Worm (Caenorhabditis elegans) whole organism, L4 larva: Measurements from ENCODE around the gene fli-1.
A peak's percentile ranks its signal among the peaks of the same experiment; 100 is the strongest.

Source experiments
- F10B5.3 ChIP-seq: sonication (generic microtip); optimal IDR thresholded peaks from 2 replicates; lab custom pipeline; 2016; ENCODE audit warnings: mild to moderate bottlenecking, missing genetic modification characterization, missing compliant biosample characterization
- F37D6.2 ChIP-seq: sonication (generic microtip); optimal IDR thresholded peaks from 2 replicates; lab custom pipeline; 2016; ENCODE audit warnings: mild to moderate bottlenecking, missing genetic modification characterization, missing compliant biosample characterization
- F44E2.7 ChIP-seq: fragments of 200-800 bp; sonication (Bioruptor generic); IDR thresholded peaks from 2 replicates; pipeline ENCODE4 v2.1.2; 2022; ENCODE audit warnings: missing genetic modification characterization, missing compliant biosample characterization
- R02D3.7 ChIP-seq: fragments of 150-350 bp; sonication (generic microtip); optimal IDR thresholded peaks from 3 replicates; lab custom pipeline; 2014; ENCODE audit warnings: missing biosample characterization, missing genetic modification characterization
- T20F7.1 ChIP-seq: fragments of 200-800 bp; sonication (Bioruptor generic); optimal IDR thresholded peaks from 2 replicates; lab custom pipeline; 2018; ENCODE audit warnings: mild to moderate bottlenecking, missing genetic modification characterization, missing compliant biosample characterization
- T26A8.4 ChIP-seq: fragments of 200-800 bp; sonication (Bioruptor generic); IDR thresholded peaks from 2 replicates; pipeline ENCODE4 v1.3.6; 2022; ENCODE audit warnings: missing genetic modification characterization, missing compliant biosample characterization
- Y105C5A.15 ChIP-seq: fragments of 200-800 bp; sonication (Bioruptor generic); IDR thresholded peaks from 2 replicates; pipeline ENCODE4 v1.3.6; 2022; ENCODE audit warnings: missing genetic modification characterization, missing compliant biosample characterization
- Y48G9A.11 ChIP-seq: fragments of 200-800 bp; sonication (Bioruptor generic); IDR thresholded peaks from 2 replicates; pipeline ENCODE4 v1.3.6; 2022; ENCODE audit warnings: missing genetic modification reagents, missing genetic modification characterization, missing compliant biosample characterization
- ZK337.2 ChIP-seq: fragments of 200-800 bp; sonication (Bioruptor generic); IDR thresholded peaks from 2 replicates; pipeline ENCODE4 v1.3.6; 2022; ENCODE audit warnings: missing genetic modification reagents, missing genetic modification characterization, missing compliant biosample characterization
- ZK546.5 ChIP-seq, 2 experiments: sonication (generic microtip); optimal IDR thresholded peaks; 2 replicates each; lab custom pipeline; 2017; ENCODE audit warnings: missing biosample characterization in 2 of 2, missing genetic modification characterization in 2 of 2
- aha-1 ChIP-seq: fragments of 150-350 bp; peaks from one replicate; lab custom pipeline; 2014; ENCODE audit warnings: missing biosample characterization, missing genetic modification characterization
- arid-1 ChIP-seq: fragments of 200-800 bp; sonication (Bioruptor generic); conservative IDR thresholded peaks from 2 replicates; pipeline ENCODE4 v1.3.6; 2022; ENCODE audit warnings: missing genetic modification reagents, missing genetic modification characterization, missing compliant biosample characterization
- ceh-28 ChIP-seq: fragments of 150-350 bp; optimal IDR thresholded peaks from 2 replicates; lab custom pipeline; 2014; ENCODE audit warnings: missing biosample characterization, missing genetic modification reagents, missing genetic modification characterization
- ceh-32 ChIP-seq: sonication (generic microtip); optimal IDR thresholded peaks from 2 replicates; lab custom pipeline; 2016; ENCODE audit warnings: mild to moderate bottlenecking, missing genetic modification characterization, missing compliant biosample characterization; ENCODE audit not compliant: poor library complexity
- ceh-82 ChIP-seq: sonication (generic microtip); optimal IDR thresholded peaks from 2 replicates; lab custom pipeline; 2017; ENCODE audit warnings: missing biosample characterization, missing genetic modification characterization
- cey-2 ChIP-seq: sonication (generic microtip); optimal IDR thresholded peaks from 3 replicates; lab custom pipeline; 2017; ENCODE audit warnings: missing genetic modification characterization, mild to moderate bottlenecking, missing compliant biosample characterization, antibody characterized with exemption, borderline replicate concordance; ENCODE audit not compliant: insufficient read depth
- daf-12 ChIP-seq: fragments of 150-350 bp; optimal IDR thresholded peaks from 2 replicates; lab custom pipeline; 2014; ENCODE audit warnings: missing biosample characterization, missing genetic modification reagents, missing genetic modification characterization
- daf-16 ChIP-seq, 3 experiments: sonication (generic microtip); optimal IDR thresholded peaks; 2 replicates each; lab custom pipeline; 2016 to 2017; ENCODE audit warnings: missing genetic modification characterization in 3 of 3, missing genetic modification reagents in 3 of 3, mild to moderate bottlenecking in 2 of 3, missing compliant biosample characterization in 2 of 3, missing biosample characterization in 1 of 3, moderate library complexity in 1 of 3
- daf-19 ChIP-seq: fragments of 200-800 bp; sonication (Bioruptor generic); conservative IDR thresholded peaks from 2 replicates; pipeline ENCODE4 v1.3.6; 2022; ENCODE audit warnings: missing genetic modification characterization, missing compliant biosample characterization
- daf-8 ChIP-seq: fragments of 200-800 bp; sonication (Bioruptor generic); IDR thresholded peaks from 2 replicates; pipeline ENCODE4 v1.3.6; 2022; ENCODE audit warnings: missing genetic modification characterization, missing compliant biosample characterization
- dmd-8 ChIP-seq: fragments of 200-800 bp; sonication (Bioruptor generic); IDR thresholded peaks from 2 replicates; pipeline ENCODE4 v1.3.6; 2022; ENCODE audit warnings: missing genetic modification characterization, missing compliant biosample characterization
- dmd-9 ChIP-seq: fragments of 200-800 bp; sonication (Bioruptor generic); IDR thresholded peaks from 2 replicates; pipeline ENCODE4 v1.3.6; 2022; ENCODE audit warnings: missing genetic modification reagents, missing genetic modification characterization, missing compliant biosample characterization
- dpl-1 ChIP-seq: fragments of 150-350 bp; optimal IDR thresholded peaks from 2 replicates; lab custom pipeline; 2014; ENCODE audit warnings: missing biosample characterization, missing genetic modification reagents, missing genetic modification characterization
- fkh-10 ChIP-seq: fragments of 150-350 bp; optimal IDR thresholded peaks from 2 replicates; lab custom pipeline; 2014; ENCODE audit warnings: missing biosample characterization, missing genetic modification reagents, missing genetic modification characterization
- hlh-30 ChIP-seq: sonication (generic microtip); optimal IDR thresholded peaks from 2 replicates; lab custom pipeline; 2017; ENCODE audit warnings: antibody characterized with exemption, mild to moderate bottlenecking, missing genetic modification characterization, missing compliant biosample characterization; ENCODE audit not compliant: insufficient read depth
- jun-1 ChIP-seq: fragments of 150-350 bp; optimal IDR thresholded peaks from 2 replicates; lab custom pipeline; 2014; ENCODE audit warnings: missing biosample characterization, missing genetic modification reagents, missing genetic modification characterization
- lim-7 ChIP-seq: fragments of 200-800 bp; sonication (Bioruptor generic); IDR thresholded peaks from 2 replicates; pipeline ENCODE4 v1.3.6; 2022; ENCODE audit warnings: missing genetic modification characterization, missing compliant biosample characterization
- lin-13 ChIP-seq: fragments of 150-350 bp; optimal IDR thresholded peaks from 2 replicates; lab custom pipeline; 2014; ENCODE audit warnings: missing biosample characterization, missing genetic modification reagents, missing genetic modification characterization
- lin-15B ChIP-seq: fragments of 150-350 bp; sonication (generic microtip); optimal IDR thresholded peaks from 3 replicates; lab custom pipeline; 2014; ENCODE audit warnings: missing biosample characterization, missing genetic modification characterization
- lsy-2 ChIP-seq, 2 experiments: fragments of 150-350 bp in 1 of 2; sonication (generic microtip) in 1 of 2; optimal IDR thresholded peaks; 2 replicates each; lab custom pipeline; 2014 to 2017; ENCODE audit warnings: missing biosample characterization in 2 of 2, missing genetic modification characterization in 2 of 2
- madf-5 ChIP-seq, 2 experiments: fragments of 200-800 bp; sonication (Bioruptor generic); IDR thresholded peaks; 2 replicates each; pipeline ENCODE4 v1.3.6; 2022; ENCODE audit warnings: missing compliant biosample characterization in 2 of 2, missing genetic modification characterization in 2 of 2
- madf-9 ChIP-seq: fragments of 200-800 bp; sonication (Bioruptor generic); conservative IDR thresholded peaks from 2 replicates; pipeline ENCODE4 v1.3.6; 2022; ENCODE audit warnings: missing genetic modification reagents, missing genetic modification characterization, missing compliant biosample characterization
- mdl-1 ChIP-seq, 2 experiments: fragments of 150-350 bp in 1 of 2; sonication (generic microtip) in 1 of 2; optimal IDR thresholded peaks; 2 replicates each; lab custom pipeline; 2014 to 2017; ENCODE audit warnings: missing biosample characterization in 2 of 2, missing genetic modification characterization in 2 of 2
- mdt-29 ChIP-seq: fragments of 200-800 bp; sonication (Bioruptor generic); IDR thresholded peaks from 2 replicates; pipeline ENCODE4 v1.3.6; 2022; ENCODE audit warnings: missing genetic modification reagents, missing genetic modification characterization, missing compliant biosample characterization
- mep-1 ChIP-seq: fragments of 150-350 bp; sonication (generic microtip); optimal IDR thresholded peaks from 3 replicates; lab custom pipeline; 2014; ENCODE audit warnings: missing biosample characterization, missing genetic modification characterization
- mes-2 ChIP-seq: sonication (generic microtip); optimal IDR thresholded peaks from 2 replicates; lab custom pipeline; 2016; ENCODE audit warnings: missing genotype, mild to moderate bottlenecking, missing genetic modification characterization, missing compliant biosample characterization; ENCODE audit not compliant: poor library complexity, severe bottlenecking
- mxl-2 ChIP-seq: fragments of 200-800 bp; sonication (Bioruptor generic); conservative IDR thresholded peaks from 2 replicates; pipeline ENCODE4 v1.3.6; 2022; ENCODE audit warnings: missing genetic modification reagents, missing genetic modification characterization, missing compliant biosample characterization
- mxl-3 ChIP-seq: fragments of 200-800 bp; sonication (Bioruptor generic); optimal IDR thresholded peaks from 2 replicates; lab custom pipeline; 2018; ENCODE audit warnings: mild to moderate bottlenecking, missing genetic modification characterization, missing compliant biosample characterization
- nhr-10 ChIP-seq: fragments of 150-350 bp; optimal IDR thresholded peaks from 2 replicates; lab custom pipeline; 2014; ENCODE audit warnings: missing biosample characterization, missing genetic modification characterization
- nhr-25 ChIP-seq: sonication (generic microtip); optimal IDR thresholded peaks from 2 replicates; lab custom pipeline; 2017; ENCODE audit warnings: missing genetic modification characterization, mild to moderate bottlenecking, missing compliant biosample characterization, antibody characterized with exemption, moderate library complexity, borderline replicate concordance; ENCODE audit not compliant: insufficient read depth
- nhr-41 ChIP-seq: fragments of 200-800 bp; sonication (Bioruptor generic); IDR thresholded peaks from 2 replicates; pipeline ENCODE4 v1.3.6; 2022; ENCODE audit warnings: missing genetic modification reagents, missing genetic modification characterization, missing compliant biosample characterization
- nhr-48 ChIP-seq: sonication (generic microtip); optimal IDR thresholded peaks from 2 replicates; lab custom pipeline; 2016; ENCODE audit warnings: mild to moderate bottlenecking, missing genetic modification characterization, missing compliant biosample characterization
- nhr-77 ChIP-seq: fragments of 150-350 bp; optimal IDR thresholded peaks from 2 replicates; lab custom pipeline; 2014; ENCODE audit warnings: missing biosample characterization, missing genetic modification characterization
- saeg-2 ChIP-seq: fragments of 200-800 bp; sonication (Bioruptor generic); IDR thresholded peaks from 2 replicates; pipeline ENCODE4 v1.3.6; 2022; ENCODE audit warnings: missing genetic modification reagents, missing genetic modification characterization, missing compliant biosample characterization
- sdz-12 ChIP-seq: fragments of 200-800 bp; sonication (Bioruptor generic); optimal IDR thresholded peaks from 2 replicates; lab custom pipeline; 2018; ENCODE audit warnings: mild to moderate bottlenecking, missing genetic modification characterization, missing compliant biosample characterization
- snpc-1.2 ChIP-seq: fragments of 200-800 bp; sonication (Bioruptor generic); IDR thresholded peaks from 2 replicates; pipeline ENCODE4 v1.3.6; 2022; ENCODE audit warnings: missing genetic modification reagents, missing genetic modification characterization, missing compliant biosample characterization
- spr-1 ChIP-seq: sonication (generic microtip); optimal IDR thresholded peaks from 2 replicates; lab custom pipeline; 2016; ENCODE audit warnings: mild to moderate bottlenecking, missing genetic modification characterization, missing compliant biosample characterization
- tag-97 ChIP-seq: fragments of 200-800 bp; sonication (Bioruptor generic); IDR thresholded peaks from 2 replicates; pipeline ENCODE4 v1.3.6; 2022; ENCODE audit warnings: missing genetic modification characterization, missing compliant biosample characterization
- zfp-2 ChIP-seq: sonication (generic microtip); optimal IDR thresholded peaks from 2 replicates; lab custom pipeline; 2016; ENCODE audit warnings: mild to moderate bottlenecking, missing genetic modification characterization, missing compliant biosample characterization
- zip-11 ChIP-seq: fragments of 200-800 bp; sonication (Bioruptor generic); IDR thresholded peaks from 2 replicates; pipeline ENCODE4 v1.3.6; 2022; ENCODE audit warnings: missing genetic modification characterization, missing compliant biosample characterization

The fli-1 gene

ce11 chrIII:8678371-8678770 is 5.2 kb downstream of the fli-1 start (continued):
- TF ChIP-seq dmd-8 (peak; percentile 95), mdl-1 (tag; optimal IDR thresholded peaks at IDR 0.05; lab: Kevin White, UChicago) (no peak), mdt-29 (GFP tag; lab: Robert Waterston, UW) (peak; percentile 57; the same call in 1 of the 2 replicates), nhr-25 (no peak), lim-7 (peak; percentile 97), lin-13 (GFP tag; lab: Kevin White, UChicago) (peak; percentile 72), tag-97 (no peak), aha-1 (peak; percentile 84), nhr-77 (tag; lab: Kevin White, UChicago) (no peak), Y105C5A.15 (peak; percentile 93), R02D3.7 (tag; lab: Kevin White, UChicago) (no peak), cey-2 (tag; lab: Kevin White, UChicago) (no peak), spr-1 (tag; lab: Kevin White, UChicago) (peak; percentile 43), nhr-41 (GFP tag; lab: Robert Waterston, UW) (peak; percentile 87), sdz-12 (GFP tag; lab: Kevin White, UChicago) (peak; percentile 84), jun-1 (tag; lab: Kevin White, UChicago) (no peak), madf-5 (GFP tag; IDR thresholded peaks at IDR 0.05; lab: Robert Waterston, UW) (peak; percentile 86 to 89; a peak in 3 of 4 replicates), fkh-10 (GFP tag; lab: Kevin White, UChicago) (peak; percentile 0), snpc-1.2 (GFP tag; lab: Robert Waterston, UW) (peak; percentile 80), dpl-1 (peak; percentile 53), daf-19 (GFP tag; lab: Robert Waterston, UW) (peak; percentile 72), daf-12 (tag; lab: Kevin White, UChicago) (no peak), lin-15B (tag; lab: Kevin White, UChicago) (no peak), daf-16 (GFP tag; optimal IDR thresholded peaks at IDR 0.05; lab: Kevin White, UChicago) (peak; percentile 51 to 90), daf-16 (tag; optimal IDR thresholded peaks at IDR 0.05; lab: Kevin White, UChicago) (peak; percentile 53), daf-8 (GFP tag; lab: Robert Waterston, UW) (no peak), dmd-9 (GFP tag; lab: Robert Waterston, UW) (peak; percentile 71; the same call in 1 of the 2 replicates), zfp-2 (tag; lab: Kevin White, UChicago) (peak; percentile 24), saeg-2 (GFP tag; lab: Robert Waterston, UW) (0 out of 2 replicates have a peak, but pooled peaks have one; percentile 7), mxl-2 (GFP tag; lab: Robert Waterston, UW) (peak; percentile 79), T26A8.4 (peak; percentile 85), ceh-32 (tag; lab: Kevin White, UChicago) (no peak), madf-9 (GFP tag; lab: Robert Waterston, UW) (peak; percentile 91), zip-11 (GFP tag; lab: Robert Waterston, UW) (0 out of 2 replicates have a peak, but pooled peaks have one; percentile 36), mxl-3 (GFP tag; lab: Kevin White, UChicago) (peak; percentile 62), F44E2.7 (peak; percentile 74; the same call in 1 of the 2 replicates), T20F7.1 (peak; percentile 73), mes-2 (tag; lab: Kevin White, UChicago) (peak; percentile 82), nhr-10 (no peak), nhr-48 (peak; percentile 58), ZK546.5 (tag; optimal IDR thresholded peaks at IDR 0.05; lab: Kevin White, UChicago) (no peak), ceh-82 (tag; lab: Kevin White, UChicago) (no peak), mep-1 (peak; percentile 76), Y48G9A.11 (GFP tag; lab: Robert Waterston, UW) (peak; percentile 81), F10B5.3 (tag; lab: Kevin White, UChicago) (peak; percentile 3), arid-1 (GFP tag; lab: Robert Waterston, UW) (peak; percentile 90), hlh-30 (tag; lab: Kevin White, UChicago) (peak; percentile 72), lsy-2 (tag; optimal IDR thresholded peaks at IDR 0.05; lab: Kevin White, UChicago) (peak; percentile 36 to 68), ceh-28 (tag; lab: Kevin White, UChicago) (no peak), ZK337.2 (GFP tag; lab: Robert Waterston, UW) (peak; percentile 78), F37D6.2 (tag; lab: Kevin White, UChicago) (peak; percentile 50)
